Worm (Caenorhabditis elegans): ENCODE measurements around the gene F11E6.9.

F11E6.9 gene

DNA sequence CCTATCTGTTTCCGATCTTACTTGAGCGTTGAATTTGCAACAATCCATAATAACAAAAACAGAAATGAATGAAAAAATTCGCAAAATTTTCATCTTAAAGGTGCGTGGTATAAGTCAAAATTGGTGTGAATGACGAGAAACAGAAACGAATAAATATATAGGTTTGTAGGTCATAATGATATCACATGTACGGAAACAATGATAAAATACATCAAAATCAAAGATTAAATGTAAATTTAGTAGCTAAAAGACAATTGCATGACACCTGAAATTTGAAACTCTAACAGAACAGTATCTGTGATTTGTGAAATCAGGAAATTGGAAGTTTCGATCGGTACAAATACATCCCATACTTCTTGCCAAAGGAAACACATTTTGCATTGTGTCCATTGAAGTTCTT, at the start of gene F11E6.9:
TSS of gene F11E6.9 (minus strand) at position 101 of the 400 bp plus-strand sequence.
- TF ChIP-seq elt-2 (tag; optimal IDR thresholded peaks at IDR 0.05), result no peak
- no peak for TF ChIP-seq fkh-10 (GFP tag; optimal IDR thresholded peaks at IDR 0.05)
- TF ChIP-seq ceh-45 (GFP tag; IDR thresholded peaks at IDR 0.05), result no peak
- TF ChIP-seq rnt-1 (tag; optimal IDR thresholded peaks at IDR 0.05), result no peak
- no peak for TF ChIP-seq che-1 (tag; optimal IDR thresholded peaks at IDR 0.05)
- TF ChIP-seq ceh-6 (GFP tag; optimal IDR thresholded peaks at IDR 0.05), result no peak
- no peak for TF ChIP-seq ceh-24 (tag; optimal IDR thresholded peaks at IDR 0.05)
- TF ChIP-seq ceh-18 (tag; optimal IDR thresholded peaks at IDR 0.05), result no peak
- no peak for TF ChIP-seq pat-9 (tag; optimal IDR thresholded peaks at IDR 0.05)
- TF ChIP-seq pha-4 (tag; optimal IDR thresholded peaks at IDR 0.05), result no peak
- TF ChIP-seq ets-4 (tag; optimal IDR thresholded peaks at IDR 0.05), result no peak
- TF ChIP-seq dmd-4 (tag; optimal IDR thresholded peaks at IDR 0.05; ENCODE audit: borderline replicate concordance), result no peak
- TF ChIP-seq ceh-48 (tag; optimal IDR thresholded peaks at IDR 0.05), result no peak
- no peak for TF ChIP-seq nhr-11 (tag; optimal IDR thresholded peaks at IDR 0.05)
- TF ChIP-seq nfya-1 (tag; optimal IDR thresholded peaks at IDR 0.05), result no peak

DNA sequence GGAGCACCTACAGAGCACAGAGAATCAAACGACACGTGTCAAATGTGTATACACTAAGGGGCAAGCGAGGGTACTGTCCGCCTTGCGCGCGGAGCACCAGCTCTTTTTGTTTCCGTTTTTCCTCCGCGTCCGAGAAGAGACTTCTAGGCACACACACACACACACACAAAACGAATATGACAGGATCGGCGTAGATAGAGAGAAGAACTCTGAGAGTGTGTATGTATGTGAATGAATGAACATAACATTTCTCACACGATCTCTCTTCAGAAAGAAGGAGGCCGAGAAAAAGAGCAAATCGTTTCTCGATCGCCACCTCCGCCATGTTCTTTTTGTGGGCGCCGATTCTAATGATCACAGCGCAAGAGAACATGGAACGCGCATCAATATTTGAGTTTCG, 15.5 kb upstream of the F11E6.9 start, which contains the start of gene nas-6:
TSS of gene nas-6 (minus strand) at position 101 of the 400 bp plus-strand sequence.
- TF ChIP-seq zip-5 (tag; optimal IDR thresholded peaks at IDR 0.05) (no peak), lim-6 (tag; optimal IDR thresholded peaks at IDR 0.05) (no peak), pag-3 (tag; optimal IDR thresholded peaks at IDR 0.05; ENCODE audit: borderline replicate concordance) (no peak), ceh-14 (tag; optimal IDR thresholded peaks at IDR 0.05) (no peak), nfya-1 (tag; optimal IDR thresholded peaks at IDR 0.05) (no peak), ceh-34 (tag; optimal IDR thresholded peaks at IDR 0.05) (no peak), pros-1 (tag; optimal IDR thresholded peaks at IDR 0.05) (no peak), unc-86 (tag; optimal IDR thresholded peaks at IDR 0.05) (no peak)

DNA sequence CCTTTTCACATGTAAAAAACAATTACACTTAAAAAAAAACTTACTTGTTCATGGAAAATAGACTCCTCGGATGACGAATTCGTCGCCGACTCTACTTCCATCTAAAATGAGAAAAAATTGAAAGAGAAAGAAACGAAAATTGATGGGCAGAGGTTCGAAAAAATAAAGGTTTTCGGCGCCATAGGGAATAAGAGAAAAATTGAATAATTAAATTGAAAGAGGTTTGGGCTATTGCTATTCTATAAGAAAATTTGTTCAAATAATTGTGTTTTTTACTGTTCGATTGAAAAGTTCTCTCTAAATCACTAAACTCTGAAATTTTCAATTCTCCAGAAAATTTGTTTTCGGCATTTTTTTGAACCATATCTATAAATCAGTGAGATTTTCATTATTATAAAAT, 8.1 kb upstream of the F11E6.9 start, which contains the start of gene rabr-2:
TSS of gene rabr-2 (minus strand) at position 101 of the 400 bp plus-strand sequence.
- TF ChIP-seq sox-2 (GFP tag; IDR thresholded peaks at IDR 0.05) (no peak), ceh-19 (GFP tag; optimal IDR thresholded peaks at IDR 0.05) (no peak), ceh-48 (tag; optimal IDR thresholded peaks at IDR 0.05) (no peak), syd-9 (tag; optimal IDR thresholded peaks at IDR 0.05) (no peak), hlh-30 (tag; optimal IDR thresholded peaks at IDR 0.05; ENCODE audit: insufficient read depth) (no peak), che-1 (tag; optimal IDR thresholded peaks at IDR 0.05) (no peak), fax-1 (tag; optimal IDR thresholded peaks at IDR 0.05) (no peak), lim-6 (tag; optimal IDR thresholded peaks at IDR 0.05) (no peak), elt-2 (tag; optimal IDR thresholded peaks at IDR 0.05) (no peak), npax-4 (tag; optimal IDR thresholded peaks at IDR 0.05) (no peak), ets-4 (tag; optimal IDR thresholded peaks at IDR 0.05) (no peak), tbx-2 (tag; optimal IDR thresholded peaks at IDR 0.05) (no peak), K02D7.2 (tag; optimal IDR thresholded peaks at IDR 0.05) (no peak), ahr-1 (tag; optimal IDR thresholded peaks at IDR 0.05) (no peak), ztf-16 (tag; optimal IDR thresholded peaks at IDR 0.05) (no peak), pat-9 (tag; optimal IDR thresholded peaks at IDR 0.05) (no peak), odd-2 (tag; optimal IDR thresholded peaks at IDR 0.05) (no peak)

DNA sequence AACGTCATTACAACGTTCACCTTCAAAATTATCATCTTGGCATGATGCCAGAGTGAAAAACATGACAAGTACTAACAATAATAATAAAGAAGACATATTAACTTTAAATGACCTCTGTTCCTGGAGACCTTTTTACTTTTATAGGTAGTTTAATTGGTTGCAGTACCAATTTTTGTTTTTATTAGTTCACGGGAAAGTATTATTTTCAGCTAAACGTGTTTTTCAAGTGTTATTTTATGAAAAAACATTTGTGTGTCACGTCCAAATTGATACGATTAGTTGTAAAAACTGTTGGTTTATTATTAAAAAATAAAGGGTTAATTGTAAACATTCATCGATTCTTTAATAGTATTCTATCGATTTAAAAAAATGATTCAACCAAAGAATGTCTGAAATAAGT, 601 bp upstream of the F11E6.9 start, which contains the start of gene grl-24:
TSS of gene grl-24 (minus strand) at position 101 of the 400 bp plus-strand sequence.
- no peak for TF ChIP-seq elt-4 (tag; optimal IDR thresholded peaks at IDR 0.05)
- no peak for TF ChIP-seq fkh-10 (GFP tag; optimal IDR thresholded peaks at IDR 0.05)
- no peak for TF ChIP-seq hlh-8 (tag; optimal IDR thresholded peaks at IDR 0.05)
- no peak for TF ChIP-seq fax-1 (tag; optimal IDR thresholded peaks at IDR 0.05)
- no peak for TF ChIP-seq ceh-30 (tag; optimal IDR thresholded peaks at IDR 0.05)
- no peak for TF ChIP-seq pqm-1 (tag; optimal IDR thresholded peaks at IDR 0.05)
- TF ChIP-seq tbx-2 (tag; optimal IDR thresholded peaks at IDR 0.05), result no peak
- no peak for TF ChIP-seq pag-3 (tag; optimal IDR thresholded peaks at IDR 0.05; ENCODE audit: borderline replicate concordance)
